Fruit fly (Drosophila melanogaster) whole organism, embryonic: ENCODE data around the gene CG9674.

ENCODE experiments used
- CG10267 ChIP-seq: fragments of 200-800 bp; sonication (Bioruptor generic); optimal IDR thresholded peaks from 2 replicates; lab custom pipeline; 2018; ENCODE audit warnings: missing biosample characterization, mild to moderate bottlenecking, missing genetic modification characterization, moderate library complexity
- CG10274 ChIP-seq: fragments of 200-800 bp; sonication (Bioruptor generic); optimal IDR thresholded peaks from 3 replicates; lab custom pipeline; 2017; ENCODE audit warnings: missing biosample characterization, mild to moderate bottlenecking, missing genetic modification characterization
- CG10366 ChIP-seq: fragments of 200-800 bp; sonication (Bioruptor generic); IDR thresholded peaks from 2 replicates; pipeline ENCODE4 v1.3.6; 2022; ENCODE audit warnings: missing biosample characterization, missing genetic modification characterization
- CG10565 ChIP-seq: fragments of 200-800 bp; sonication (Bioruptor generic); optimal IDR thresholded peaks from 3 replicates; lab custom pipeline; 2016; ENCODE audit warnings: missing biosample characterization, mild to moderate bottlenecking, missing genetic modification characterization
- CG11085 ChIP-seq: fragments of 200-800 bp; sonication (Bioruptor generic); IDR thresholded peaks from 2 replicates; pipeline ENCODE4 v1.3.6; 2022; ENCODE audit warnings: missing biosample characterization, missing genetic modification characterization
- CG11093 ChIP-seq: fragments of 200-800 bp; sonication (Bioruptor generic); IDR thresholded peaks from 3 replicates; pipeline ENCODE4 v1.3.6; 2022; ENCODE audit warnings: missing biosample characterization, missing genetic modification characterization
- CG11560 ChIP-seq: fragments of 200-800 bp; sonication (Bioruptor generic); IDR thresholded peaks from 3 replicates; pipeline ENCODE4 v1.3.6; 2022; ENCODE audit warnings: missing biosample characterization, missing genetic modification characterization
- CG1603 ChIP-seq: fragments of 200-800 bp; sonication (Bioruptor generic); optimal IDR thresholded peaks from 2 replicates; lab custom pipeline; 2019; ENCODE audit warnings: missing biosample characterization, mild to moderate bottlenecking, missing genetic modification characterization, moderate library complexity
- CG17568 ChIP-seq: fragments of 200-800 bp; sonication (Bioruptor generic); optimal IDR thresholded peaks from 2 replicates; lab custom pipeline; 2018; ENCODE audit warnings: missing biosample characterization, mild to moderate bottlenecking, missing genetic modification characterization, moderate library complexity
- CG17612 ChIP-seq: fragments of 200-800 bp; sonication (Bioruptor generic); IDR thresholded peaks from 2 replicates; pipeline ENCODE4 v1.3.6; 2022; ENCODE audit warnings: missing biosample characterization, missing genetic modification characterization
- CG17912 ChIP-seq: fragments of 200-800 bp; sonication (Bioruptor generic); optimal IDR thresholded peaks from 2 replicates; lab custom pipeline; 2018; ENCODE audit warnings: missing biosample characterization, mild to moderate bottlenecking, missing genetic modification characterization
- CG1792 ChIP-seq: fragments of 200-800 bp; sonication (Bioruptor generic); optimal IDR thresholded peaks from 2 replicates; lab custom pipeline; 2016; ENCODE audit warnings: missing biosample characterization, missing genetic modification characterization
- CG18476 ChIP-seq: fragments of 200-800 bp; sonication (Bioruptor generic); optimal IDR thresholded peaks from 2 replicates; lab custom pipeline; 2016; ENCODE audit warnings: missing biosample characterization, mild to moderate bottlenecking, missing genetic modification characterization
- CG18764 ChIP-seq: fragments of 200-800 bp; sonication (Bioruptor generic); optimal IDR thresholded peaks from 3 replicates; lab custom pipeline; 2016; ENCODE audit warnings: missing biosample characterization, missing genetic modification characterization
- CG30020 ChIP-seq: fragments of 200-800 bp; optimal IDR thresholded peaks from 2 replicates; lab custom pipeline; 2019; ENCODE audit warnings: missing biosample characterization, mild to moderate bottlenecking, missing genetic modification characterization, moderate library complexity
- CG30431 ChIP-seq: fragments of 200-800 bp; sonication (Bioruptor generic); optimal IDR thresholded peaks from 2 replicates; lab custom pipeline; 2017; ENCODE audit warnings: missing biosample characterization, missing genetic modification characterization
- CG33213 ChIP-seq: fragments of 200-800 bp; sonication (Bioruptor generic); optimal IDR thresholded peaks from 3 replicates; lab custom pipeline; 2016; ENCODE audit warnings: missing biosample characterization, missing genetic modification characterization
- CG34376 ChIP-seq: fragments of 200-800 bp; sonication (Bioruptor generic); optimal IDR thresholded peaks from 2 replicates; lab custom pipeline; 2018; ENCODE audit warnings: missing biosample characterization, mild to moderate bottlenecking, missing genetic modification characterization
- CG43689 ChIP-seq: fragments of 200-800 bp; sonication (Bioruptor generic); IDR thresholded peaks from 2 replicates; pipeline ENCODE4 v1.3.6; 2022; ENCODE audit warnings: missing biosample characterization, missing genetic modification characterization
- CG4617 ChIP-seq: fragments of 200-800 bp; sonication (Bioruptor generic); optimal IDR thresholded peaks from 3 replicates; lab custom pipeline; 2016; ENCODE audit warnings: missing biosample characterization, missing genetic modification characterization, borderline replicate concordance
- CG4854 ChIP-seq: fragments of 200-800 bp; sonication (Bioruptor generic); optimal IDR thresholded peaks from 2 replicates; lab custom pipeline; 2016; ENCODE audit warnings: missing biosample characterization, missing genetic modification characterization, inconsistent platforms
- CG6272 ChIP-seq: fragments of 200-800 bp; sonication (Bioruptor generic); IDR thresholded peaks from 2 replicates; pipeline ENCODE4 v1.3.6; 2022; ENCODE audit warnings: missing biosample characterization, missing genetic modification characterization
- CG8388 ChIP-seq: fragments of 200-800 bp; sonication (Bioruptor generic); optimal IDR thresholded peaks from 2 replicates; lab custom pipeline; 2019; ENCODE audit warnings: missing biosample characterization, mild to moderate bottlenecking, missing genetic modification characterization, moderate library complexity
- CkIIα-i1 ChIP-seq: fragments of 200-800 bp; sonication (Bioruptor generic); IDR thresholded peaks from 2 replicates; pipeline ENCODE4 v1.3.6; 2022; ENCODE audit warnings: missing biosample characterization, missing genetic modification characterization
- D ChIP-seq, 2 experiments: fragments of 200-800 bp in 1 of 2; fragments of >200 bp in 1 of 2; sonication (Bioruptor generic) in 1 of 2; optimal IDR thresholded peaks; 2 replicates in 1 of 2; 3 replicates in 1 of 2; lab custom pipeline; 2017; ENCODE audit warnings: mild to moderate bottlenecking in 1 of 2, missing biosample characterization in 1 of 2, missing genetic modification characterization in 1 of 2, missing genetic modification reagents in 1 of 2
- D19A ChIP-seq: fragments of 200-800 bp; optimal IDR thresholded peaks from 3 replicates; lab custom pipeline; 2019; ENCODE audit warnings: missing biosample characterization, mild to moderate bottlenecking, missing genetic modification characterization, moderate library complexity
- Doc2 ChIP-seq: fragments of 200-800 bp; sonication (Bioruptor generic); IDR thresholded peaks from 2 replicates; pipeline ENCODE4 v1.3.6; 2022; ENCODE audit warnings: missing biosample characterization, missing genetic modification characterization
- Gug ChIP-seq: fragments of 200-800 bp; sonication (Bioruptor generic); IDR thresholded peaks from 4 replicates; pipeline ENCODE4 v1.3.6; 2022; ENCODE audit warnings: missing biosample characterization, missing genetic modification characterization
- MTF-1 ChIP-seq: fragments of 200-800 bp; sonication (Bioruptor generic); optimal IDR thresholded peaks from 2 replicates; lab custom pipeline; 2018; ENCODE audit warnings: missing biosample characterization, mild to moderate bottlenecking, missing genetic modification characterization, borderline replicate concordance
- Mad ChIP-seq: fragments of 200-800 bp; sonication (Bioruptor generic); optimal IDR thresholded peaks from 2 replicates; lab custom pipeline; 2016; ENCODE audit warnings: missing biosample characterization, missing genetic modification characterization
- Med ChIP-seq: fragments of 200-800 bp; sonication (Bioruptor generic); peaks from one replicate; lab custom pipeline; 2016; ENCODE audit warnings: missing biosample characterization, missing genetic modification characterization, mild to moderate bottlenecking, inconsistent platforms, moderate library complexity
- Neu2 ChIP-seq: fragments of 200-800 bp; sonication (Bioruptor generic); optimal IDR thresholded peaks from 3 replicates; lab custom pipeline; 2016; ENCODE audit warnings: missing biosample characterization, missing genetic modification characterization, borderline replicate concordance
- PHDP ChIP-seq: fragments of 200-800 bp; sonication (Bioruptor generic); optimal IDR thresholded peaks from 3 replicates; lab custom pipeline; 2018; ENCODE audit warnings: missing biosample characterization, mild to moderate bottlenecking, missing genetic modification characterization, moderate library complexity
- Ssrp ChIP-seq: fragments of 200-800 bp; sonication (Bioruptor generic); optimal IDR thresholded peaks from 2 replicates; lab custom pipeline; 2018; ENCODE audit warnings: missing biosample characterization, mild to moderate bottlenecking, missing genetic modification characterization, moderate library complexity
- corto ChIP-seq: fragments of 200-800 bp; sonication (Bioruptor generic); optimal IDR thresholded peaks from 2 replicates; lab custom pipeline; 2016; ENCODE audit warnings: missing biosample characterization, mild to moderate bottlenecking, missing genetic modification characterization, moderate library complexity
- cwo ChIP-seq: fragments of 200-800 bp; sonication (Bioruptor generic); optimal IDR thresholded peaks from 3 replicates; lab custom pipeline; 2017; ENCODE audit warnings: missing biosample characterization, missing genetic modification characterization, mild to moderate bottlenecking, moderate library complexity, missing genetic modification reagents
- dimm ChIP-seq: fragments of 200-800 bp; sonication (Bioruptor generic); IDR thresholded peaks from 2 replicates; pipeline ENCODE4 v1.3.6; 2022; ENCODE audit warnings: missing biosample characterization, missing genetic modification characterization
- grau ChIP-seq: fragments of 200-800 bp; optimal IDR thresholded peaks from 3 replicates; lab custom pipeline; 2019; ENCODE audit warnings: missing biosample characterization, mild to moderate bottlenecking, missing genetic modification characterization, moderate library complexity
- gro ChIP-seq: fragments of 200-800 bp; sonication (Bioruptor generic); optimal IDR thresholded peaks from 2 replicates; lab custom pipeline; 2016; ENCODE audit warnings: missing biosample characterization, missing genetic modification characterization
- maf-S ChIP-seq: fragments of 200-800 bp; sonication (Bioruptor generic); optimal IDR thresholded peaks from 2 replicates; lab custom pipeline; 2016; ENCODE audit warnings: missing biosample characterization, missing genetic modification characterization
- mld ChIP-seq: fragments of 200-800 bp; sonication (Bioruptor generic); IDR thresholded peaks from 3 replicates; pipeline ENCODE4 v1.3.6; 2022; ENCODE audit warnings: missing biosample characterization, missing genetic modification characterization; ENCODE audit not compliant: partially characterized antibody
- oc ChIP-seq: fragments of 200-800 bp; sonication (Bioruptor generic); optimal IDR thresholded peaks from 2 replicates; lab custom pipeline; 2018; ENCODE audit warnings: missing biosample characterization, mild to moderate bottlenecking, missing genetic modification characterization, moderate library complexity
- org-1 ChIP-seq: fragments of 200-800 bp; sonication (Bioruptor generic); optimal IDR thresholded peaks from 2 replicates; lab custom pipeline; 2017; ENCODE audit warnings: missing biosample characterization, missing genetic modification characterization
- peb ChIP-seq: fragments of 200-800 bp; sonication (Bioruptor generic); IDR thresholded peaks from 2 replicates; pipeline ENCODE4 v1.3.6; 2022; ENCODE audit warnings: missing biosample characterization, missing genetic modification characterization
- slp2 ChIP-seq: fragments of 200-800 bp; sonication (Bioruptor generic); optimal IDR thresholded peaks from 2 replicates; lab custom pipeline; 2016; ENCODE audit warnings: missing biosample characterization, missing genetic modification characterization
- stwl ChIP-seq: fragments of 200-800 bp; sonication (Bioruptor generic); optimal IDR thresholded peaks from 3 replicates; lab custom pipeline; 2018; ENCODE audit warnings: missing biosample characterization, mild to moderate bottlenecking, missing genetic modification characterization, moderate library complexity
- tin ChIP-seq: fragments of 200-800 bp; sonication (Bioruptor generic); optimal IDR thresholded peaks from 3 replicates; lab custom pipeline; 2016; ENCODE audit warnings: missing biosample characterization, missing genetic modification characterization
- twi ChIP-seq: fragments of 200-800 bp; optimal IDR thresholded peaks from 2 replicates; lab custom pipeline; 2019; ENCODE audit warnings: missing biosample characterization, mild to moderate bottlenecking, missing genetic modification characterization, moderate library complexity
- unc-4 ChIP-seq: fragments of 200-800 bp; sonication (Bioruptor generic); IDR thresholded peaks from 2 replicates; pipeline ENCODE4 v1.3.6; 2022; ENCODE audit warnings: missing biosample characterization, missing genetic modification characterization; ENCODE audit not compliant: partially characterized antibody
- zf30C ChIP-seq: fragments of 200-800 bp; sonication (Bioruptor generic); optimal IDR thresholded peaks from 3 replicates; lab custom pipeline; 2018; ENCODE audit warnings: missing biosample characterization, mild to moderate bottlenecking, missing genetic modification characterization

The CG9674 gene

DNA sequence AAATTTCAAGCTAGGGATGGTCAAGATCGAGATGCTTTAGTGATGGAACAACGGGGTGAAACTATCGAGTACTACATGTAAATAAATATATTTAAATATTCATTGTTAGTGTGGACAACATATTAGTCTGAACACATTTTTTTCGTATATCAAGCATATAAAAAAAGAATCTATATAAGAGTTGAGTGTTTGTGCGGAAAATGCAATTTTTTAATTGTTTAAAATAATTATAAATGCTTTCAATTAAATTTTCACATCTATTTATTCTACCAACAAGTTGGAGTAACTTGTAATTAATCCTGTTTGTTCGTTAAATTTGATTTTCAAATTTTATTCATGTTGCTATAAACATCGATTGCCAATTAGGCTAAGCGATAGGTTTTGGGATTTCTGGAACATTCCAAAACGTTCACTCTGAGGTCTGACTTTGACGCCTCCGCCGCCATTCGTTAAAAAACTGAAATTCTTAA lies 27.8 kb downstream of the CG9674 start, which contains the start of the genes mus302 and CG9705 (continued):
- TF ChIP-seq Gug (GFP tag; lab: Robert Waterston, UW): no peak
- TF ChIP-seq tin (GFP tag; lab: Kevin White, UChicago): peak; percentile 34
- TF ChIP-seq CG6272 (GFP tag; lab: Robert Waterston, UW): 0 out of 2 replicates have a peak, but pooled peaks have one; percentile 18
- no peak for TF ChIP-seq CG17568 (GFP tag; lab: Kevin White, UChicago)
- TF ChIP-seq stwl (tag; lab: Kevin White, UChicago): peak; percentile 4
- no peak for TF ChIP-seq CG33213 (GFP tag; lab: Kevin White, UChicago)
- TF ChIP-seq cwo (GFP tag; lab: Kevin White, UChicago): no peak
- TF ChIP-seq dimm: no peak
- no peak for TF ChIP-seq gro (GFP tag; lab: Kevin White, UChicago)
- no peak for TF ChIP-seq CG43689 (GFP tag; lab: Robert Waterston, UW)
- no peak for TF ChIP-seq CkIIα-i1 (GFP tag; lab: Robert Waterston, UW)
- TF ChIP-seq Mad (GFP tag; lab: Kevin White, UChicago): peak; percentile 22
- no peak for TF ChIP-seq CG1603 (tag; lab: Kevin White, UChicago)
- TF ChIP-seq oc (tag; lab: Kevin White, UChicago): no peak
- peak; percentile 20 for TF ChIP-seq CG18476 (GFP tag; lab: Kevin White, UChicago)
- no peak for TF ChIP-seq CG17912 (GFP tag; lab: Kevin White, UChicago)
- TF ChIP-seq CG30020 (tag; lab: Kevin White, UChicago): peak; percentile 86
- peak; percentile 66 for TF ChIP-seq unc-4
- TF ChIP-seq CG1792 (GFP tag; lab: Kevin White, UChicago): no peak
- peak; percentile 14 for TF ChIP-seq twi (tag; lab: Kevin White, UChicago)
- TF ChIP-seq MTF-1: no peak
- TF ChIP-seq CG34376 (GFP tag; lab: Kevin White, UChicago): no peak
- TF ChIP-seq CG10274 (GFP tag; lab: Kevin White, UChicago): no peak
- no peak for TF ChIP-seq Doc2 (GFP tag; lab: Robert Waterston, UW)
- no peak for TF ChIP-seq maf-S (GFP tag; lab: Kevin White, UChicago)
- TF ChIP-seq mld (GFP tag; lab: Robert Waterston, UW): no peak
- TF ChIP-seq CG4617: peak; percentile 53
- TF ChIP-seq slp2: no peak
- peak; percentile 64 for TF ChIP-seq grau
- peak; percentile 12 for TF ChIP-seq D19A (tag; lab: Kevin White, UChicago)
- TF ChIP-seq CG18764 (GFP tag; lab: Kevin White, UChicago): no peak
- no peak for TF ChIP-seq CG30431 (GFP tag; lab: Kevin White, UChicago)
- TF ChIP-seq CG10565 (GFP tag; lab: Kevin White, UChicago): no peak
- peak; percentile 56 for TF ChIP-seq Ssrp (tag; lab: Kevin White, UChicago)
- TF ChIP-seq corto: no peak
- TF ChIP-seq PHDP (tag; lab: Kevin White, UChicago): peak; percentile 32
- no peak for TF ChIP-seq Neu2
- peak; percentile 80 for TF ChIP-seq Med
- no peak for TF ChIP-seq peb
- no peak for TF ChIP-seq CG11560 (tag; lab: Robert Waterston, UW)
- TF ChIP-seq org-1 (GFP tag; lab: Kevin White, UChicago): no peak
- TF ChIP-seq CG11093: no peak
- no peak for TF ChIP-seq zf30C (GFP tag; lab: Kevin White, UChicago)
- TF ChIP-seq CG17612 (GFP tag; lab: Robert Waterston, UW): no peak
- peak; percentile 46 for TF ChIP-seq CG8388
- TF ChIP-seq CG10267 (tag; lab: Kevin White, UChicago): peak; percentile 69
- TF ChIP-seq CG10366 (GFP tag; lab: Robert Waterston, UW): peak; percentile 38; the same call in 1 of the 2 replicates
- peak; percentile 11 for TF ChIP-seq CG4854 (GFP tag; lab: Kevin White, UChicago)
- TF ChIP-seq D (optimal IDR thresholded peaks at IDR 0.05; lab: Kevin White, UChicago): no peak
- TF ChIP-seq D (GFP tag; optimal IDR thresholded peaks at IDR 0.05; lab: Kevin White, UChicago): no peak
- no peak for TF ChIP-seq CG11085 (GFP tag; lab: Robert Waterston, UW)
